Worm (Caenorhabditis elegans) whole organism, L2 larva: ENCODE results near the gene C50H2.4.
A peak's percentile ranks its signal among the peaks of the same experiment; 100 is the strongest.

Experiments used
- F13H6.1 ChIP-seq: sonication (generic microtip); optimal IDR thresholded peaks from 2 replicates; lab custom pipeline; 2016; ENCODE audit warnings: missing genetic modification characterization, missing compliant biosample characterization
- Y55F3AM.14 ChIP-seq: fragments of 200-800 bp; sonication (Bioruptor generic); optimal IDR thresholded peaks from 2 replicates; lab custom pipeline; 2018; ENCODE audit warnings: mild to moderate bottlenecking, missing genetic modification characterization, missing compliant biosample characterization
- ZK546.5 ChIP-seq: sonication (generic microtip); optimal IDR thresholded peaks from 2 replicates; lab custom pipeline; 2017; ENCODE audit warnings: missing biosample characterization, missing genetic modification characterization
- blmp-1 ChIP-seq: sonication (generic microtip); optimal IDR thresholded peaks from 2 replicates; lab custom pipeline; 2017; ENCODE audit warnings: missing genetic modification characterization, mild to moderate bottlenecking, missing compliant biosample characterization, antibody characterized with exemption, moderate library complexity; ENCODE audit not compliant: insufficient read depth
- crh-2 ChIP-seq: sonication (generic microtip); optimal IDR thresholded peaks from 2 replicates; lab custom pipeline; 2017; ENCODE audit warnings: missing biosample characterization, missing genetic modification characterization
- dmd-4 ChIP-seq: sonication (generic microtip); optimal IDR thresholded peaks from 2 replicates; lab custom pipeline; 2017; ENCODE audit warnings: missing biosample characterization, missing genetic modification characterization
- egl-27 ChIP-seq: sonication (generic microtip); optimal IDR thresholded peaks from 3 replicates; lab custom pipeline; 2017; ENCODE audit warnings: missing biosample characterization, missing genetic modification reagents, missing genetic modification characterization
- elt-1 ChIP-seq: fragments of 150-350 bp; optimal IDR thresholded peaks from 2 replicates; lab custom pipeline; 2014; ENCODE audit warnings: missing biosample characterization, missing genetic modification characterization
- elt-3 ChIP-seq: sonication (generic microtip); optimal IDR thresholded peaks from 2 replicates; lab custom pipeline; 2017; ENCODE audit warnings: missing biosample characterization, missing genetic modification characterization
- fos-1 ChIP-seq: fragments of 150-350 bp; optimal IDR thresholded peaks from 2 replicates; lab custom pipeline; 2014; ENCODE audit warnings: missing biosample characterization, missing genetic modification characterization
- gmeb-1 ChIP-seq: fragments of 150-350 bp; optimal IDR thresholded peaks from 2 replicates; lab custom pipeline; 2014; ENCODE audit warnings: missing biosample characterization, missing genetic modification characterization
- lin-11 ChIP-seq: fragments of 150-350 bp; sonication (generic microtip); optimal IDR thresholded peaks from 2 replicates; lab custom pipeline; 2014; ENCODE audit warnings: missing biosample characterization, missing genetic modification characterization, inconsistent platforms, mixed read lengths
- lin-13 ChIP-seq: fragments of 150-350 bp; optimal IDR thresholded peaks from 2 replicates; lab custom pipeline; 2014; ENCODE audit warnings: missing biosample characterization, missing genetic modification reagents, missing genetic modification characterization
- lsy-2 ChIP-seq, 2 experiments: fragments of 150-350 bp in 1 of 2; sonication (generic microtip) in 1 of 2; optimal IDR thresholded peaks; 2 replicates each; lab custom pipeline; 2014 to 2017; ENCODE audit warnings: missing biosample characterization in 2 of 2, missing genetic modification characterization in 2 of 2
- mab-5 ChIP-seq: fragments of 150-350 bp; optimal IDR thresholded peaks from 2 replicates; lab custom pipeline; 2014; ENCODE audit warnings: missing biosample characterization, missing genetic modification characterization
- mbf-1 ChIP-seq: sonication (generic microtip); optimal IDR thresholded peaks from 2 replicates; lab custom pipeline; 2017; ENCODE audit warnings: missing biosample characterization, missing genetic modification characterization
- mdl-1 ChIP-seq, 2 experiments: fragments of 150-350 bp in 1 of 2; sonication (generic microtip) in 1 of 2; optimal IDR thresholded peaks; 2 replicates each; lab custom pipeline; 2017; ENCODE audit warnings: missing biosample characterization in 2 of 2, missing genetic modification characterization in 2 of 2
- nhr-10 ChIP-seq: sonication (generic microtip); optimal IDR thresholded peaks from 2 replicates; lab custom pipeline; 2017; ENCODE audit warnings: missing biosample characterization, missing genetic modification characterization
- nhr-129 ChIP-seq: fragments of 150-350 bp; optimal IDR thresholded peaks from 2 replicates; lab custom pipeline; 2014; ENCODE audit warnings: missing biosample characterization, missing genetic modification characterization
- nhr-23 ChIP-seq: fragments of 150-350 bp; optimal IDR thresholded peaks from 2 replicates; lab custom pipeline; 2014; ENCODE audit warnings: missing biosample characterization, missing genetic modification reagents, missing genetic modification characterization
- nhr-237 ChIP-seq: fragments of 150-350 bp; optimal IDR thresholded peaks from 2 replicates; lab custom pipeline; 2014; ENCODE audit warnings: missing biosample characterization, missing genetic modification characterization
- nhr-25 ChIP-seq: fragments of 150-350 bp; sonication (generic microtip); optimal IDR thresholded peaks from 3 replicates; lab custom pipeline; 2014; ENCODE audit warnings: missing biosample characterization, missing genetic modification characterization
- nhr-77 ChIP-seq: fragments of 150-350 bp; optimal IDR thresholded peaks from 2 replicates; lab custom pipeline; 2014; ENCODE audit warnings: missing biosample characterization, missing genetic modification characterization
- peb-1 ChIP-seq: fragments of 150-350 bp; optimal IDR thresholded peaks from 2 replicates; lab custom pipeline; 2014; ENCODE audit warnings: missing biosample characterization, missing genetic modification characterization
- sem-4 ChIP-seq: fragments of 150-350 bp; optimal IDR thresholded peaks from 2 replicates; lab custom pipeline; 2014; ENCODE audit warnings: missing biosample characterization, missing genetic modification reagents, missing genetic modification characterization
- skn-1 ChIP-seq: sonication (generic microtip); optimal IDR thresholded peaks from 2 replicates; lab custom pipeline; 2017; ENCODE audit warnings: missing biosample characterization, missing genetic modification characterization
- sma-9 ChIP-seq, 2 experiments: fragments of 150-350 bp in 1 of 2; sonication (generic microtip) in 1 of 2; optimal IDR thresholded peaks; 2 replicates each; lab custom pipeline; 2014 to 2016; ENCODE audit warnings: missing genetic modification characterization in 2 of 2, mild to moderate bottlenecking in 1 of 2, missing biosample characterization in 1 of 2, missing compliant biosample characterization in 1 of 2, missing genetic modification reagents in 1 of 2, moderate library complexity in 1 of 2
- snpc-4 ChIP-seq: fragments of 150-350 bp; optimal IDR thresholded peaks from 2 replicates; lab custom pipeline; 2014; ENCODE audit warnings: missing biosample characterization, missing genetic modification characterization
- unc-55 ChIP-seq: fragments of 150-350 bp; sonication (generic microtip); optimal IDR thresholded peaks from 3 replicates; lab custom pipeline; 2014; ENCODE audit warnings: missing biosample characterization, missing genetic modification reagents, missing genetic modification characterization
- unc-62 ChIP-seq: fragments of 150-350 bp; optimal IDR thresholded peaks from 2 replicates; lab custom pipeline; 2014; ENCODE audit warnings: missing biosample characterization, missing genetic modification reagents, missing genetic modification characterization

The C50H2.4 gene

DNA sequence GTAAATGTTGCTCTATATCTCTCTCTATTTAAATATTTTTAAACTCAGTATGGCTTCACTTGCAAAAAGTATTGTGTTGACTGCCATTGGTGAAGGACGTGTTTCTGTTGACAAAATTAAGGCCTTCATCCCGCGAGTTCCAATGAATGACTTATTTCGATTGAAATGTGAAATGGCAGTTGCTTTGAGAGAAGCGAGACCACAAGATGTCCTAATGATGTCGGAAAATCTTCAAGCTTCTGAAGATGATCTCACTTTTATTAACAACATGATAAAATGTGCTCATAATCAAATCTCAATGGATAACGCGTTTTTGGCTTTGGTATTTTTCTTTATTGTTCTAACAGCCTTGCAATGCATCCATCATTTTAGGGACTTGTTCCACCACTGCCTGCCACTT lies 4.5 kb downstream of the C50H2.4 start, which contains the start of gene ceh-75:
TSS of gene ceh-75 (plus strand) at position 50 of the 400 bp plus-strand sequence.
- TF ChIP-seq sem-4 (tag; lab: Kevin White, UChicago): no peak
- TF ChIP-seq nhr-237: no peak
- TF ChIP-seq Y55F3AM.14: no peak
- TF ChIP-seq dmd-4: no peak
- TF ChIP-seq lin-11 (tag; lab: Kevin White, UChicago): no peak
- no peak for TF ChIP-seq nhr-129 (tag; lab: Kevin White, UChicago)
- no peak for TF ChIP-seq peb-1
- no peak for TF ChIP-seq nhr-10 (tag; lab: Kevin White, UChicago)
- no peak for TF ChIP-seq crh-2 (tag; lab: Kevin White, UChicago)
- TF ChIP-seq snpc-4: no peak
- TF ChIP-seq elt-1 (tag; lab: Kevin White, UChicago): no peak
- no peak for TF ChIP-seq gmeb-1 (tag; lab: Kevin White, UChicago)
- no peak for TF ChIP-seq sma-9 (GFP tag; optimal IDR thresholded peaks at IDR 0.05; lab: Kevin White, UChicago)
- no peak for TF ChIP-seq sma-9 (tag; optimal IDR thresholded peaks at IDR 0.05; lab: Kevin White, UChicago)
- no peak for TF ChIP-seq mdl-1 (tag; optimal IDR thresholded peaks at IDR 0.05; lab: Kevin White, UChicago)
- no peak for TF ChIP-seq mbf-1 (tag; lab: Kevin White, UChicago)
- no peak for TF ChIP-seq mab-5 (tag; lab: Kevin White, UChicago)
- no peak for TF ChIP-seq ZK546.5 (tag; lab: Kevin White, UChicago)
- no peak for TF ChIP-seq lsy-2 (tag; optimal IDR thresholded peaks at IDR 0.05; lab: Kevin White, UChicago)
- no peak for TF ChIP-seq nhr-23 (tag; lab: Kevin White, UChicago)
- TF ChIP-seq nhr-77: no peak

DNA sequence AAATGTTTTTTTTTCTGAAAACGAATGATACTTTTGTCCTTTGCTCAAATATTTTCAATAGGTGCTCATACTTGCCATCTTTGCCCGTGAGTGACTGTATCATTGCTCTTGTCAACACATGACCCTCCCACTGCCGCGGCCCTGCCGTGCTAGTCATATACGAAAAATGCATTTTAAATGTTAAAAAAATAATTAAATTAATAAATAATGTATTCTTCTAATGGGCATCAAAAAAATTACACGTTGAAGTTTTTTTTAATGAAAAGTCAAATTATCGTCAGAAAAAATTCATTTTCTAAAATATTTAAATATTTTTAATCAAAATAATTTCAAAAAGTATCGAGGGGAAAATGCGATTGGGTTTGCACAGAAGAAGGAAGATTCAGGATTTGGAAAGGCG lies 5.7 kb downstream of the C50H2.4 start, which contains the start of gene C50H2.7:
TSS of gene C50H2.7 (plus strand) at position 301 of the 400 bp plus-strand sequence.
- TF ChIP-seq lin-13 (GFP tag; lab: Kevin White, UChicago): no peak

DNA sequence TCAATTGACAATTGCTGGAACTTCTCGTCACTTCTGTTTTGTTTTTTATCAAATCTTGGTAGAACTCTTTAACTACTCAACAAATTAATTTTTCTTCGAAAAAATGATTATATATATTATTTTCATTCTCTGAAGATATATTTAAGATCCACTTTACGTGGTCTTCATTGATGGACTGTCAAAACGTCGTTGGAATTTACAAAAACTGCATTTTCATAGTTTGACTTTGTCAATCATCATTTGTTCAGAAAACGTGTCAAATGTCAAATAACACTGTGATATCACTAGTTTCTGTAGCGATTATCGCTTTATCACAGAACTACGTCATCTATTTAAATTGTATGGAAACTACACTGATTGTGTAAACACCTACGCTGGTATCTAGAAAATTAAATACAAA lies 7.6 kb downstream of the C50H2.4 start:
- TF ChIP-seq sma-9 (GFP tag; optimal IDR thresholded peaks at IDR 0.05; lab: Kevin White, UChicago): no peak
- TF ChIP-seq sma-9 (tag; optimal IDR thresholded peaks at IDR 0.05; lab: Kevin White, UChicago): no peak
- TF ChIP-seq nhr-10 (tag; lab: Kevin White, UChicago): no peak
- TF ChIP-seq lsy-2 (tag; optimal IDR thresholded peaks at IDR 0.05; lab: Kevin White, UChicago): no peak
- TF ChIP-seq gmeb-1 (tag; lab: Kevin White, UChicago): no peak
- no peak for TF ChIP-seq crh-2 (tag; lab: Kevin White, UChicago)
- no peak for TF ChIP-seq unc-55
- no peak for TF ChIP-seq elt-1 (tag; lab: Kevin White, UChicago)
- TF ChIP-seq fos-1 (tag; lab: Kevin White, UChicago): no peak

DNA sequence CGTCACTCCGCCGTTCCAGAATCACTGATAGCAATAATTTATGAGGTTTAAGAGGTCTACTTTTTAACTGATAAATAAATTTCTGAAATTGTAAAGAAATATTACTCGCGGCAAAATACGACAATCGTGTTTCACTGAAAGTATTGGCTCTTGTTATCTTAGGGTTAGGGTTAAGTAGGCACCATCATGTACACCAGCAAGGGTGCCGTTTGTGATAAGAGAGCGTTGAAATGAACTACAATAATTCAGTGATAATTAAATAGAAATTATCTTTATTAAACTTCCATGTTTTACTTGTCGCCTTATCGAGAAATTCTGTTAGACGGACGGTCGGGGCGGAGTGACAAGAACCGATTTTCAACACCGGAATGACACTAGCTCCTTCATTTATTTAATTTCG lies 8.9 kb downstream of the C50H2.4 start:
- peak; percentile 10 for TF ChIP-seq gmeb-1 (tag; lab: Kevin White, UChicago)
- peak; percentile 61 for TF ChIP-seq sma-9 (GFP tag; optimal IDR thresholded peaks at IDR 0.05; lab: Kevin White, UChicago)
- no peak for TF ChIP-seq sma-9 (tag; optimal IDR thresholded peaks at IDR 0.05; lab: Kevin White, UChicago)
- TF ChIP-seq F13H6.1: no peak
- no peak for TF ChIP-seq Y55F3AM.14
- TF ChIP-seq crh-2 (tag; lab: Kevin White, UChicago): peak; percentile 49
- no peak for TF ChIP-seq lin-11 (tag; lab: Kevin White, UChicago)
- peak; percentile 34 for TF ChIP-seq egl-27 (tag; lab: Kevin White, UChicago)
- peak; percentile 75 for TF ChIP-seq fos-1 (tag; lab: Kevin White, UChicago)
- no peak for TF ChIP-seq skn-1 (tag; lab: Kevin White, UChicago)

DNA sequence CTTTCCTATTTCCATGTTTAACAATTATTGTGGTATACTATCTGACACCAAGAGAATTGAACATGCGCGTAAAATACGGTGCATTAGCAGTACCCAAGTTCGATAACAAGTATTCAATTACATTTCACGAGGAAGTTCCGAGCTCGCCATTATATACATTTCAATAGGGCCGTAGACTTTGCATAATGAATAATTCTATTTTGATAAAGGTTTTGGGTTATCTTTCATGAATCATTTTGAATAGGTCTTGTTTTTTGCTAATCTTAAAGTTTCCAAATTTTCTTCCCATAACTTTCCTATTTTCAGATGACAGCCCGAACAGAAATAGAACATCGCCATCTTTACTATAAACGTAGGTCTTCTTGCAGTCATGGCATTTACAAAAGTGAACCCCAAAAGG lies 9.5 kb downstream of the C50H2.4 start, which contains the start of gene C50H2.13:
TSS of gene C50H2.13 (plus strand) at position 301 of the 400 bp plus-strand sequence.
- no peak for TF ChIP-seq elt-3
- TF ChIP-seq unc-62 (GFP tag; lab: Kevin White, UChicago): no peak
- TF ChIP-seq F13H6.1: no peak
- no peak for TF ChIP-seq sem-4 (tag; lab: Kevin White, UChicago)
- TF ChIP-seq gmeb-1 (tag; lab: Kevin White, UChicago): no peak
- TF ChIP-seq nhr-25 (tag; lab: Kevin White, UChicago): no peak
- no peak for TF ChIP-seq unc-55

DNA sequence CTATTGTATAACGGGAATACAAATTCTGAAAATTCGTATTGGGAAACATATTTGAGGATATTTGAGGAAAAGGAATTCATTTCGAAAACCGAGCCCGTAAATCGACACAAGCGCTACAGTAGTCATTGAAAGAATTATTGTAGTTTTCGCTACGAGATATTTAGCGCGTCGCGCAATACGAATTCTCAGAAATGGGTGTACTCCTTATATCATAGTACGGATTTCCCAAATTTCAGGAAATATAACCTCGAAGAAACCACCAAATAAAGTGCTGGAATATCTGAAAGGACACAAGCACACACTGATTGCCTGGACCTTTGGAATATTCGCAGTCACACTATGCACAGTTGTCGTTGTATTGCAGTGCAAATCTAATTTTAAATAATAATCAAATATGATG lies 10.6 kb downstream of the C50H2.4 start:
- TF ChIP-seq F13H6.1: no peak
- no peak for TF ChIP-seq blmp-1
- TF ChIP-seq mbf-1 (tag; lab: Kevin White, UChicago): no peak
- no peak for TF ChIP-seq nhr-10 (tag; lab: Kevin White, UChicago)
- TF ChIP-seq, all 48 proteins: peak for 0
